Worm (Caenorhabditis elegans) whole organism, mixed stage, embryonic: ENCODE measurements around the gene ceh-7.

Experiments
- flh-1 ChIP-seq: fragments of 200-800 bp; sonication (Bioruptor generic); optimal IDR thresholded peaks from 2 replicates; lab custom pipeline; 2018; ENCODE audit warnings: mild to moderate bottlenecking, missing genetic modification characterization, moderate library complexity, missing compliant biosample characterization
- nhr-12 ChIP-seq: fragments of 150-350 bp; optimal IDR thresholded peaks from 2 replicates; lab custom pipeline; 2014; ENCODE audit warnings: missing biosample characterization, missing genetic modification characterization

DNA sequence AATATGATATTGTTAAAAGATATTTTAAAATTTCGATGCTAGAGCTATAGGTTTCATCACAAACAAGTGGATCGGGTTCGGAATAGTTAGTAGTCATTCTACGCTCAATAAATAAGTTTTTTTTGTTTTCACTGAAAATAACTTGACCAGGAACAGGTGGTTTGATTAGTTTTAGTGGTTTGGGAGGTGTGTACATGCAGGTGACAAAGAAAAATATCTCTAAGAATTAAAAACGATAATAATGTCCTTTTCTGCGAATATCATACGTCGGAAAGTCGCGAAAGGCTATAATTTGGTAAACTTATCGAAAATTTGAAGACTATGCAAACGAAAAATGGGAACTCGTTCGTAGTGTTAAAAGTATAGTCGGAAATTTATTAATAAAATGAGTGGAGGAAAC, 6.7 kb upstream of the ceh-7 start, which contains the start of gene srg-15:
- TF ChIP-seq nhr-12 = no peak
- no peak for TF ChIP-seq flh-1 (GFP tag; lab: Kevin White, UChicago)
